Worm (Caenorhabditis elegans) whole organism, midembryonic: Measurements from ENCODE around the gene F16G10.7.

ENCODE experiments used
- T22C8.4 ChIP-seq: fragments of 200-800 bp; sonication (Bioruptor generic); IDR thresholded peaks from 2 replicates; pipeline ENCODE4 v1.3.6; 2022; ENCODE audit warnings: missing genetic modification characterization, missing compliant biosample characterization
- cog-1 ChIP-seq: sonication (generic microtip); optimal IDR thresholded peaks from 2 replicates; lab custom pipeline; 2016; ENCODE audit warnings: missing genetic modification characterization, missing compliant biosample characterization
- flt-1 ChIP-seq: fragments of 200-800 bp; sonication (Bioruptor generic); IDR thresholded peaks from 2 replicates; pipeline ENCODE4 v1.3.6; 2022; ENCODE audit warnings: missing genetic modification characterization, missing compliant biosample characterization
- klf-2 ChIP-seq: fragments of 200-800 bp; sonication (Bioruptor generic); conservative IDR thresholded peaks from 2 replicates; pipeline ENCODE4 v1.3.6; 2022; ENCODE audit warnings: missing genetic modification reagents, missing genetic modification characterization, missing compliant biosample characterization
- med-1 ChIP-seq: sonication (generic microtip); optimal IDR thresholded peaks from 2 replicates; lab custom pipeline; 2017; ENCODE audit warnings: missing genetic modification characterization, mild to moderate bottlenecking, missing compliant biosample characterization, antibody characterized with exemption, missing genetic modification reagents; ENCODE audit not compliant: insufficient read depth
- ref-1 ChIP-seq: fragments of 200-800 bp; sonication (Bioruptor generic); conservative IDR thresholded peaks from 2 replicates; pipeline ENCODE4 v1.3.6; 2022; ENCODE audit warnings: missing genetic modification reagents, missing genetic modification characterization, missing compliant biosample characterization
- tab-1 ChIP-seq: fragments of 200-800 bp; sonication (Bioruptor generic); IDR thresholded peaks from 2 replicates; pipeline ENCODE4 v1.3.6; 2022; ENCODE audit warnings: missing genetic modification characterization, missing compliant biosample characterization
- ztf-23 ChIP-seq: fragments of 200-800 bp; sonication (Bioruptor generic); IDR thresholded peaks from 2 replicates; pipeline ENCODE4 v1.3.6; 2022; ENCODE audit warnings: missing genetic modification reagents, missing genetic modification characterization, missing compliant biosample characterization
- ztf-29 ChIP-seq: fragments of 200-800 bp; sonication (Bioruptor generic); IDR thresholded peaks from 2 replicates; pipeline ENCODE4 v1.3.6; 2022; ENCODE audit warnings: missing genetic modification reagents, missing genetic modification characterization, missing compliant biosample characterization

The F16G10.7 gene

ce11 chrII:2383334-2383733 lies 3.3 kb upstream of the F16G10.7 start, which contains the start of gene F16G10.8:
Gene F16G10.8, minus strand, starts transcription at chrII:2383434.
- TF ChIP-seq ref-1 (GFP tag; lab: Robert Waterston, UW) (no peak), cog-1 (tag; lab: Kevin White, UChicago) (no peak), med-1 (GFP tag; lab: Kevin White, UChicago) (no peak), ztf-29 (GFP tag; lab: Robert Waterston, UW) (no peak), T22C8.4 (GFP tag; lab: Robert Waterston, UW) (no peak), ztf-23 (GFP tag; lab: Robert Waterston, UW) (no peak), klf-2 (GFP tag; lab: Robert Waterston, UW) (no peak), tab-1 (GFP tag; lab: Robert Waterston, UW) (no peak), flt-1 (no peak)

DNA sequence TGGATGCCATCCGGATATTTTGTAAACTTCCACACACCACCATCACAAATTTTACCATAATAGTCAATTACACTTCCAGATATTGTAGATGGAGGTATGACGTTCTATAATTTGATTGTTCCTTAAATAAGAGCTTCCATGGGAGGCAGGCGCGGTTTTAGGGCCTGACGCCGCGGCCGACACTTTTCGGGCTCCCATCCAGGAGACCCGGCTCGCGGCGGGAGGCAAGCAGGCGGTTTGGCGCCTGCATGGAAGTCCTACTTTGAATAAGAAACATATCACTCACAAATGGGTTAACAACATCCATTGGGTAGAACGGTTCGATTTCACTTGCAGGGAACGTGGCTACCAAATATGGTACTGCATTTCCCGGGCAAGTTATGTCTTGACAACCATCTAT lies 401 bp downstream of the F16G10.7 start:
- TF ChIP-seq med-1 (GFP tag; lab: Kevin White, UChicago) (no peak), klf-2 (GFP tag; lab: Robert Waterston, UW) (no peak), tab-1 (GFP tag; lab: Robert Waterston, UW) (no peak), flt-1 (no peak), ztf-29 (GFP tag; lab: Robert Waterston, UW) (no peak), cog-1 (tag; lab: Kevin White, UChicago) (no peak), ref-1 (GFP tag; lab: Robert Waterston, UW) (no peak), T22C8.4 (GFP tag; lab: Robert Waterston, UW) (no peak), ztf-23 (GFP tag; lab: Robert Waterston, UW) (no peak)

ce11 chrII:2378465-2379009 lies 1.5 kb downstream of the F16G10.7 start:
- TF ChIP-seq flt-1 (no peak), ref-1 (GFP tag; lab: Robert Waterston, UW) (no peak)

DNA sequence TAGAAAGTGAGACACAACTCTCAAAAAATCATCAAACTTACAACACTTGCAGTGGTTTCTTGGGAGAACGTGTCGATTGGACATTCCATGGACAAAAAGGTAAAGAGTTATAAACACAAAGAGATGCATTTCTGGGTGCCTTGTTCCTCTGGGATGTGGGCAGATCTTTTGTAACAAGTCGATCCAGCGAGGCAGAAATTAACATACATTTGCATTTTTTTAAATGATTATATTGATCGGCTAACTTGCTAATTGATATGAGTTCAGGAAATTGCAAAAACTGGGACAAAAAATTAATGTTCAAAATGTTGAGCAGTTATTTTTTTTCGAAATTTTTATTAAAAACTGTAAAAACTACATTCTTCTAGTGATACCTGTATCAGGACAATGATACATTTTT lies 2.3 kb downstream of the F16G10.7 start, which contains the start of gene F16G10.6:
TSS of gene F16G10.6 (minus strand) at position 101 of the 400 bp plus-strand sequence.
- TF ChIP-seq cog-1 (tag; lab: Kevin White, UChicago) (no peak), T22C8.4 (GFP tag; lab: Robert Waterston, UW) (no peak), tab-1 (GFP tag; lab: Robert Waterston, UW) (no peak), ref-1 (GFP tag; lab: Robert Waterston, UW) (no peak), flt-1 (no peak), klf-2 (GFP tag; lab: Robert Waterston, UW) (no peak), ztf-23 (GFP tag; lab: Robert Waterston, UW) (no peak), med-1 (GFP tag; lab: Kevin White, UChicago) (no peak), ztf-29 (GFP tag; lab: Robert Waterston, UW) (no peak)

- TF ChIP-seq klf-2 (GFP tag; lab: Robert Waterston, UW) (no peak), ztf-29 (GFP tag; lab: Robert Waterston, UW) (no peak), cog-1 (tag; lab: Kevin White, UChicago) (no peak), T22C8.4 (GFP tag; lab: Robert Waterston, UW) (no peak), tab-1 (GFP tag; lab: Robert Waterston, UW) (no peak), flt-1 (no peak), med-1 (GFP tag; lab: Kevin White, UChicago) (no peak), ztf-23 (GFP tag; lab: Robert Waterston, UW) (no peak), ref-1 (GFP tag; lab: Robert Waterston, UW) (no peak)
Observed at ce11 chrII:2374973-2375372, 5.1 kb downstream of the F16G10.7 start, which contains the start of gene F16G10.2. Gene F16G10.2, plus strand, starts transcription at chrII:2375273.

- TF ChIP-seq T22C8.4 (GFP tag; lab: Robert Waterston, UW) (no peak), cog-1 (tag; lab: Kevin White, UChicago) (no peak), med-1 (GFP tag; lab: Kevin White, UChicago) (no peak), klf-2 (GFP tag; lab: Robert Waterston, UW) (no peak), ref-1 (GFP tag; lab: Robert Waterston, UW) (no peak), ztf-29 (GFP tag; lab: Robert Waterston, UW) (no peak), ztf-23 (GFP tag; lab: Robert Waterston, UW) (no peak), flt-1 (no peak), tab-1 (GFP tag; lab: Robert Waterston, UW) (no peak)
Observed at ce11 chrII:2372090-2372489, 8.0 kb downstream of the F16G10.7 start, which contains the start of gene F16G10.3. Gene F16G10.3, plus strand, starts transcription at chrII:2372390.

DNA sequence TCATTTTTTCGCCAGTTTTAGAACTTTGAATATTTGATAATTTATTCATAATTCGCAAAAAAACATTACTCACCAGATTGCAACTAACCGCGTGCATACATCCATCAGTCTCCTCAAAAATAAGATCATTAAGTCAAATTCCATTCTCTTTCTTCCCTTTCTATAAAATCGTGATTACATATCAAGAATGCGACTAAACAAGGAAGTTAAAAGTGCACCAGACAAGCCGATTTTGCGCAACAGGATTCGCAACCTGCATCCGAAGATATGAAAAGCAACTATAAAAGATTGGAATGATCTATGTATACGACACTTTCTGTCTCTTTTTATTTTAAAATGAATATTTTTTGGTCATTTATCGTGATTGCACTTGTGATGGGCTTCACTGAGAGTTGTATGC lies 11.1 kb downstream of the F16G10.7 start, which contains the start of gene hpo-25:
TSS of gene hpo-25 (plus strand) at position 301 of the 400 bp plus-strand sequence.
- no peak for TF ChIP-seq T22C8.4 (GFP tag; lab: Robert Waterston, UW)
- TF ChIP-seq flt-1 = no peak
- TF ChIP-seq klf-2 (GFP tag; lab: Robert Waterston, UW) = no peak
- TF ChIP-seq ztf-29 (GFP tag; lab: Robert Waterston, UW) = no peak
- TF ChIP-seq cog-1 (tag; lab: Kevin White, UChicago) = no peak
- no peak for TF ChIP-seq med-1 (GFP tag; lab: Kevin White, UChicago)
- no peak for TF ChIP-seq tab-1 (GFP tag; lab: Robert Waterston, UW)
- TF ChIP-seq ztf-23 (GFP tag; lab: Robert Waterston, UW) = no peak
- TF ChIP-seq ref-1 (GFP tag; lab: Robert Waterston, UW) = no peak

ce11 chrII:2366623-2367365 lies 13.3 kb downstream of the F16G10.7 start, which contains the start of the genes F43C11.12 and F16G10.5:
Gene F43C11.12, minus strand, starts transcription at chrII:2366723.
Gene F16G10.5, plus strand, starts transcription at chrII:2367315.
- TF ChIP-seq ref-1 (GFP tag; lab: Robert Waterston, UW) (no peak), klf-2 (GFP tag; lab: Robert Waterston, UW) (no peak), cog-1 (tag; lab: Kevin White, UChicago) (no peak), T22C8.4 (GFP tag; lab: Robert Waterston, UW) (no peak), ztf-23 (GFP tag; lab: Robert Waterston, UW) (no peak), ztf-29 (GFP tag; lab: Robert Waterston, UW) (no peak), med-1 (GFP tag; lab: Kevin White, UChicago) (no peak), flt-1 (no peak), tab-1 (GFP tag; lab: Robert Waterston, UW) (no peak)
